Worm (Caenorhabditis elegans) whole organism, midembryonic: ENCODE data around the gene B0303.16.

Experiments used
- T22C8.4 ChIP-seq: fragments of 200-800 bp; sonication (Bioruptor generic); IDR thresholded peaks from 2 replicates; pipeline ENCODE4 v1.3.6; 2022; ENCODE audit warnings: missing genetic modification characterization, missing compliant biosample characterization
- flt-1 ChIP-seq: fragments of 200-800 bp; sonication (Bioruptor generic); IDR thresholded peaks from 2 replicates; pipeline ENCODE4 v1.3.6; 2022; ENCODE audit warnings: missing genetic modification characterization, missing compliant biosample characterization
- klf-2 ChIP-seq: fragments of 200-800 bp; sonication (Bioruptor generic); conservative IDR thresholded peaks from 2 replicates; pipeline ENCODE4 v1.3.6; 2022; ENCODE audit warnings: missing genetic modification reagents, missing genetic modification characterization, missing compliant biosample characterization
- med-1 ChIP-seq: sonication (generic microtip); optimal IDR thresholded peaks from 2 replicates; lab custom pipeline; 2017; ENCODE audit warnings: missing genetic modification characterization, mild to moderate bottlenecking, missing compliant biosample characterization, antibody characterized with exemption, missing genetic modification reagents; ENCODE audit not compliant: insufficient read depth
- ref-1 ChIP-seq: fragments of 200-800 bp; sonication (Bioruptor generic); conservative IDR thresholded peaks from 2 replicates; pipeline ENCODE4 v1.3.6; 2022; ENCODE audit warnings: missing genetic modification reagents, missing genetic modification characterization, missing compliant biosample characterization
- tab-1 ChIP-seq: fragments of 200-800 bp; sonication (Bioruptor generic); IDR thresholded peaks from 2 replicates; pipeline ENCODE4 v1.3.6; 2022; ENCODE audit warnings: missing genetic modification characterization, missing compliant biosample characterization
- ztf-23 ChIP-seq: fragments of 200-800 bp; sonication (Bioruptor generic); IDR thresholded peaks from 2 replicates; pipeline ENCODE4 v1.3.6; 2022; ENCODE audit warnings: missing genetic modification reagents, missing genetic modification characterization, missing compliant biosample characterization
- ztf-29 ChIP-seq: fragments of 200-800 bp; sonication (Bioruptor generic); IDR thresholded peaks from 2 replicates; pipeline ENCODE4 v1.3.6; 2022; ENCODE audit warnings: missing genetic modification reagents, missing genetic modification characterization, missing compliant biosample characterization

ce11 chrIII:8719769-8720252, 14.9 kb downstream of the B0303.16 start, which contains the start of gene hipr-1:
- no peak for TF ChIP-seq tab-1 (GFP tag; lab: Robert Waterston, UW)
- no peak for TF ChIP-seq flt-1
- no peak for TF ChIP-seq med-1 (GFP tag; lab: Kevin White, UChicago)
- TF ChIP-seq klf-2 (GFP tag; lab: Robert Waterston, UW) = no peak
- TF ChIP-seq ztf-23 (GFP tag; lab: Robert Waterston, UW) = no peak
- no peak for TF ChIP-seq T22C8.4 (GFP tag; lab: Robert Waterston, UW)
- TF ChIP-seq ref-1 = no peak
- TF ChIP-seq ztf-29 (GFP tag; lab: Robert Waterston, UW) = no peak
